Worm (Caenorhabditis elegans) whole organism, L3 larva: ENCODE data around the gene dhhc-1.

Source experiments
- elt-3 ChIP-seq, 3 experiments: fragments of 150-350 bp in 1 of 3; sonication (generic microtip) in 2 of 3; optimal IDR thresholded peaks; 2 replicates in 2 of 3; 4 replicates in 1 of 3; lab custom pipeline; 2014 to 2017; ENCODE audit warnings: missing biosample characterization in 3 of 3, missing genetic modification characterization in 3 of 3
- hmg-11 ChIP-seq: sonication (generic microtip); optimal IDR thresholded peaks from 2 replicates; lab custom pipeline; 2016; ENCODE audit warnings: missing genetic modification characterization, missing compliant biosample characterization
- nhr-237 ChIP-seq: fragments of 150-350 bp; optimal IDR thresholded peaks from 2 replicates; lab custom pipeline; 2014; ENCODE audit warnings: missing biosample characterization, missing genetic modification characterization
- nhr-25 ChIP-seq: sonication (generic microtip); optimal IDR thresholded peaks from 2 replicates; lab custom pipeline; 2017; ENCODE audit warnings: missing biosample characterization, missing genetic modification characterization
- pha-4 ChIP-seq: fragments of 150-350 bp; optimal IDR thresholded peaks from 2 replicates; lab custom pipeline; 2014; ENCODE audit warnings: missing biosample characterization, missing genetic modification reagents, missing genetic modification characterization

DNA sequence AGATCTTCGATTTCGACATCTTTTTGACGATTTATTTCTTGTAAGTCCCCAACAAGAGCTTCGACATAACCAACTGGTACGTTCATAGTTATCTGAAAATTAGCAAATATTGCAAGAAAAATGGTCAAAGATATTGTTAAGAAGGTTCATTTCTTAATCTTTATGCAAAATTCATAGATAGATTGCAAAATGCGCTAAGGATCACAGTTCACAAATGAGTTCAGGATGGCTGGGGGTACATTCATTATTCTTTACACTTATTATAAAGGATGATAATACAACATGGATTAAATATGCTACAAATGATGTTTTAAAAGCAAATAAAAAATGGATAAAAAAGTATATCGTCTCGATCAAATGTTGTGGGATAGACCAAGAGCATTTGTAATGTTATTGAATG lies 43.5 kb downstream of the dhhc-1 start, which contains the start of gene H03G16.5:
- TF ChIP-seq pha-4 (tag; lab: Kevin White, UChicago) (no peak), nhr-237 (tag; lab: Kevin White, UChicago) (no peak), nhr-25 (tag; lab: Kevin White, UChicago) (no peak), elt-3 (tag; optimal IDR thresholded peaks at IDR 0.05; lab: Kevin White, UChicago) (no peak), hmg-11 (tag; lab: Kevin White, UChicago) (no peak)
